Fruit fly (Drosophila melanogaster): ENCODE measurements around the gene gzl.

DNA sequence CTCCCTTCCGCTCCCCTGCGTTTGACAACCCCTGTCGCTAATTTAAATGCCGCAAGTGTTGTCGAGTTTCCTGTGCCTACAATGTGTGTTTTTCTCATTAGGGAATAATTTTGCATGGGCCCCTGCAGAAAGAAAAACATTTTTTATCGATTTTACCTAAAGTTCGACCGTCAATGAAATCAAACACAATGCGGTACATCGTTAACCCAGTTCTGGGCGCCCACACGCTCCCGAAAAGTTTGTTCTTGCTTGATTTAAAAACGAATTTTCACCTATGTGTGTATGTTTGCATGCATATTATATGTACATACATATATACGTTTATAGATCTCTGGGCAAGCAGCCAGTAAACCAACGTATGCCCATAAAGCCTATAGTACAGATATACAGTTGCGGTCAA, 30.3 kb upstream of the gzl start:
- TF ChIP-seq CG11617 (GFP tag; optimal IDR thresholded peaks at IDR 0.05) (no peak), ovo (GFP tag; optimal IDR thresholded peaks at IDR 0.05) (no peak), cic (GFP tag; optimal IDR thresholded peaks at IDR 0.05) (no peak), CG5204 (GFP tag; optimal IDR thresholded peaks at IDR 0.05) (no peak), CG14711 (tag; optimal IDR thresholded peaks at IDR 0.05) (no peak), CG12768 (GFP tag; optimal IDR thresholded peaks at IDR 0.05) (no peak), tj (GFP tag; optimal IDR thresholded peaks at IDR 0.05) (no peak)
